Worm (Caenorhabditis elegans) whole organism, young adult: ENCODE data around the gene Y38E10A.24.

ENCODE experiments used
- B0035.1 ChIP-seq: sonication (generic microtip); optimal IDR thresholded peaks from 2 replicates; lab custom pipeline; 2016; ENCODE audit warnings: missing genetic modification characterization, mild to moderate bottlenecking, missing compliant biosample characterization, missing genotype, missing genetic modification reagents
- C06A6.2 ChIP-seq: fragments of 200-800 bp; sonication (Bioruptor generic); conservative IDR thresholded peaks from 2 replicates; pipeline ENCODE4 v1.3.6; 2022; ENCODE audit warnings: missing genetic modification characterization, missing compliant biosample characterization
- D2030.7 ChIP-seq: fragments of 200-800 bp; sonication (Bioruptor generic); IDR thresholded peaks from 2 replicates; pipeline ENCODE4 v1.3.6; 2022; ENCODE audit warnings: missing genetic modification reagents, missing genetic modification characterization, missing compliant biosample characterization
- F10E7.11 ChIP-seq: sonication (generic microtip); optimal IDR thresholded peaks from 2 replicates; lab custom pipeline; 2017; ENCODE audit warnings: mild to moderate bottlenecking, missing genetic modification characterization, moderate library complexity, missing compliant biosample characterization
- F33H1.4 ChIP-seq: fragments of 200-800 bp; sonication (Bioruptor generic); IDR thresholded peaks from 2 replicates; pipeline ENCODE4 v1.3.6; 2022; ENCODE audit warnings: missing genetic modification reagents, missing genetic modification characterization, missing compliant biosample characterization
- F37B4.10 ChIP-seq: fragments of 200-800 bp; sonication (Bioruptor generic); IDR thresholded peaks from 2 replicates; pipeline ENCODE4 v1.3.6; 2022; ENCODE audit warnings: missing genetic modification characterization, missing compliant biosample characterization
- F52B5.7 ChIP-seq: sonication (generic microtip); optimal IDR thresholded peaks from 2 replicates; lab custom pipeline; 2016; ENCODE audit warnings: mild to moderate bottlenecking, missing genetic modification characterization, missing compliant biosample characterization
- F55B11.4 ChIP-seq: sonication (generic microtip); optimal IDR thresholded peaks from 2 replicates; lab custom pipeline; 2016; ENCODE audit warnings: missing compliant biosample characterization, missing genetic modification characterization, borderline replicate concordance; ENCODE audit not compliant: insufficient read depth
- F57C9.4 ChIP-seq: sonication (generic microtip); optimal IDR thresholded peaks from 2 replicates; lab custom pipeline; 2017; ENCODE audit warnings: mild to moderate bottlenecking, missing genetic modification characterization, missing compliant biosample characterization
- K12H6.12 ChIP-seq: fragments of 200-800 bp; sonication (Bioruptor generic); optimal IDR thresholded peaks from 2 replicates; lab custom pipeline; 2018; ENCODE audit warnings: mild to moderate bottlenecking, missing genetic modification characterization, missing compliant biosample characterization
- T07F8.4 ChIP-seq: sonication (generic microtip); optimal IDR thresholded peaks from 2 replicates; lab custom pipeline; 2016; ENCODE audit warnings: mild to moderate bottlenecking, missing genetic modification characterization, moderate library complexity, missing compliant biosample characterization
- Y67H2A.10 ChIP-seq: fragments of 200-800 bp; sonication (Bioruptor generic); conservative IDR thresholded peaks from 2 replicates; pipeline ENCODE4 v1.3.6; 2022; ENCODE audit warnings: missing genetic modification reagents, missing genetic modification characterization, missing compliant biosample characterization
- attf-6 ChIP-seq: fragments of 200-800 bp; sonication (Bioruptor generic); IDR thresholded peaks from 2 replicates; pipeline ENCODE4 v1.3.6; 2022; ENCODE audit warnings: missing genetic modification reagents, missing genetic modification characterization, missing compliant biosample characterization
- bed-1 ChIP-seq: fragments of 200-800 bp; sonication (Bioruptor generic); IDR thresholded peaks from 2 replicates; pipeline ENCODE4 v1.3.6; 2022; ENCODE audit warnings: missing genetic modification reagents, missing genetic modification characterization, missing compliant biosample characterization
- cebp-2 ChIP-seq: fragments of 200-800 bp; sonication (Bioruptor generic); IDR thresholded peaks from 2 replicates; pipeline ENCODE4 v1.3.6; 2022; ENCODE audit warnings: missing genetic modification characterization, missing compliant biosample characterization
- ceh-100 ChIP-seq: fragments of 200-800 bp; sonication (Bioruptor generic); IDR thresholded peaks from 2 replicates; pipeline ENCODE4 v1.3.6; 2022; ENCODE audit warnings: missing genetic modification reagents, missing genetic modification characterization, missing compliant biosample characterization
- ceh-27 ChIP-seq: fragments of 200-800 bp; sonication (Bioruptor generic); optimal IDR thresholded peaks from 2 replicates; lab custom pipeline; 2018; ENCODE audit warnings: mild to moderate bottlenecking, missing genetic modification characterization, moderate library complexity, missing compliant biosample characterization
- ceh-91 ChIP-seq: fragments of 200-800 bp; sonication (Bioruptor generic); IDR thresholded peaks from 2 replicates; pipeline ENCODE4 v1.3.6; 2022; ENCODE audit warnings: missing genetic modification reagents, missing genetic modification characterization, missing compliant biosample characterization
- chd-7 ChIP-seq: sonication (generic microtip); optimal IDR thresholded peaks from 2 replicates; lab custom pipeline; 2016; ENCODE audit warnings: mild to moderate bottlenecking, missing genetic modification characterization, moderate library complexity, missing compliant biosample characterization
- dox-1 ChIP-seq: fragments of 200-800 bp; sonication (Bioruptor generic); IDR thresholded peaks from 2 replicates; pipeline ENCODE4 v1.3.6; 2022; ENCODE audit warnings: missing genetic modification reagents, missing genetic modification characterization, missing compliant biosample characterization
- dpff-1 ChIP-seq: sonication (generic microtip); optimal IDR thresholded peaks from 2 replicates; lab custom pipeline; 2017; ENCODE audit warnings: mild to moderate bottlenecking, missing genetic modification characterization, missing compliant biosample characterization
- dpl-1 ChIP-seq: fragments of 150-350 bp; optimal IDR thresholded peaks from 2 replicates; lab custom pipeline; 2014; ENCODE audit warnings: missing biosample characterization, missing genetic modification reagents, missing genetic modification characterization
- efl-1 ChIP-seq: fragments of 150-350 bp; optimal IDR thresholded peaks from 2 replicates; lab custom pipeline; 2014; ENCODE audit warnings: missing biosample characterization, missing genetic modification reagents, missing genetic modification characterization
- egl-18 ChIP-seq: fragments of 200-800 bp; sonication (Bioruptor generic); IDR thresholded peaks from 2 replicates; pipeline ENCODE4 v1.3.6; 2022; ENCODE audit warnings: missing genetic modification reagents, missing genetic modification characterization, missing compliant biosample characterization
- egl-44 ChIP-seq: fragments of 200-800 bp; sonication (Bioruptor generic); IDR thresholded peaks from 2 replicates; pipeline ENCODE4 v1.3.6; 2022; ENCODE audit warnings: missing genetic modification reagents, missing genetic modification characterization, missing compliant biosample characterization
- ekl-4 ChIP-seq: fragments of 200-800 bp; sonication (Bioruptor generic); IDR thresholded peaks from 2 replicates; pipeline ENCODE4 v1.3.6; 2022; ENCODE audit warnings: missing genetic modification reagents, missing genetic modification characterization, missing compliant biosample characterization
- hlh-12 ChIP-seq: sonication (generic microtip); optimal IDR thresholded peaks from 2 replicates; lab custom pipeline; 2016; ENCODE audit warnings: missing genetic modification characterization, missing compliant biosample characterization
- hmg-1.2 ChIP-seq: fragments of 200-800 bp; sonication (Bioruptor generic); IDR thresholded peaks from 2 replicates; pipeline ENCODE4 v1.3.6; 2022; ENCODE audit warnings: missing genetic modification reagents, missing genetic modification characterization, missing compliant biosample characterization
- hrde-1 ChIP-seq: sonication (generic microtip); optimal IDR thresholded peaks from 2 replicates; lab custom pipeline; 2016; ENCODE audit warnings: missing genetic modification characterization, mild to moderate bottlenecking, missing compliant biosample characterization, moderate library complexity, missing genotype, missing genetic modification reagents, borderline replicate concordance
- hsf-1 ChIP-seq: fragments of 200-800 bp; sonication (Bioruptor generic); IDR thresholded peaks from 2 replicates; pipeline ENCODE4 v1.3.6; 2022; ENCODE audit warnings: missing genetic modification reagents, missing genetic modification characterization, missing compliant biosample characterization
- let-607 ChIP-seq, 2 experiments: fragments of 200-800 bp in 1 of 2; sonication (Bioruptor generic) in 1 of 2; sonication (generic microtip) in 1 of 2; optimal IDR thresholded peaks; 2 replicates each; lab custom pipeline; 2016 to 2018; ENCODE audit warnings: mild to moderate bottlenecking in 2 of 2, missing compliant biosample characterization in 2 of 2, missing genetic modification characterization in 2 of 2, moderate library complexity in 2 of 2, missing genotype in 1 of 2
- lin-26 ChIP-seq: fragments of 200-800 bp; sonication (Bioruptor generic); IDR thresholded peaks from 2 replicates; pipeline ENCODE4 v1.3.6; 2022; ENCODE audit warnings: missing genetic modification reagents, missing genetic modification characterization, missing compliant biosample characterization
- madf-3 ChIP-seq: fragments of 200-800 bp; sonication (Bioruptor generic); IDR thresholded peaks from 2 replicates; pipeline ENCODE4 v1.3.6; 2022; ENCODE audit warnings: missing genetic modification reagents, missing genetic modification characterization, missing compliant biosample characterization
- nhr-27 ChIP-seq: fragments of 200-800 bp; sonication (Bioruptor generic); optimal IDR thresholded peaks from 2 replicates; lab custom pipeline; 2018; ENCODE audit warnings: mild to moderate bottlenecking, missing genetic modification characterization, moderate library complexity, missing compliant biosample characterization
- nhr-80 ChIP-seq: sonication (generic microtip); optimal IDR thresholded peaks from 2 replicates; lab custom pipeline; 2016; ENCODE audit warnings: missing genetic modification characterization, missing compliant biosample characterization
- nhr-90 ChIP-seq: sonication (generic microtip); optimal IDR thresholded peaks from 2 replicates; lab custom pipeline; 2016; ENCODE audit warnings: missing genotype, mild to moderate bottlenecking, missing genetic modification characterization, missing compliant biosample characterization
- rcor-1 ChIP-seq: fragments of 200-800 bp; sonication (Bioruptor generic); IDR thresholded peaks from 2 replicates; pipeline ENCODE4 v1.3.6; 2022; ENCODE audit warnings: missing genetic modification reagents, missing genetic modification characterization, missing compliant biosample characterization
- rec-8 ChIP-seq, 2 experiments: sonication (generic microtip); optimal IDR thresholded peaks; 2 replicates each; lab custom pipeline; 2016; ENCODE audit warnings: mild to moderate bottlenecking in 2 of 2, missing genetic modification characterization in 2 of 2, missing genetic modification reagents in 2 of 2, missing genotype in 2 of 2, missing biosample characterization in 1 of 2, missing compliant biosample characterization in 1 of 2, moderate library complexity in 1 of 2
- repo-1 ChIP-seq: sonication (generic microtip); optimal IDR thresholded peaks from 2 replicates; lab custom pipeline; 2017; ENCODE audit warnings: mild to moderate bottlenecking, missing genetic modification characterization, missing compliant biosample characterization
- snpc-1.1 ChIP-seq: sonication (generic microtip); optimal IDR thresholded peaks from 2 replicates; lab custom pipeline; 2017; ENCODE audit warnings: missing genetic modification characterization, mild to moderate bottlenecking, missing compliant biosample characterization, antibody characterized with exemption, moderate library complexity, missing genotype, missing genetic modification reagents; ENCODE audit not compliant: insufficient read depth
- snpc-3.4 ChIP-seq: sonication (generic microtip); optimal IDR thresholded peaks from 2 replicates; lab custom pipeline; 2017; ENCODE audit warnings: missing genetic modification characterization, mild to moderate bottlenecking, missing compliant biosample characterization, antibody characterized with exemption, moderate library complexity, missing genotype, missing genetic modification reagents
- tbx-9 ChIP-seq: sonication (generic microtip); optimal IDR thresholded peaks from 2 replicates; lab custom pipeline; 2016; ENCODE audit warnings: borderline replicate concordance, missing genetic modification characterization, inconsistent platforms, missing compliant biosample characterization
- zfh-2 ChIP-seq: fragments of 200-800 bp; sonication (Bioruptor generic); conservative IDR thresholded peaks from 2 replicates; pipeline ENCODE4 v1.3.6; 2022; ENCODE audit warnings: missing genetic modification reagents, missing genetic modification characterization, missing compliant biosample characterization
- ztf-3 ChIP-seq: fragments of 200-800 bp; sonication (Bioruptor generic); optimal IDR thresholded peaks from 2 replicates; lab custom pipeline; 2018; ENCODE audit warnings: mild to moderate bottlenecking, missing genetic modification characterization, missing compliant biosample characterization
- ztf-6 ChIP-seq: fragments of 200-800 bp; sonication (Bioruptor generic); IDR thresholded peaks from 2 replicates; pipeline ENCODE4 v1.3.6; 2022; ENCODE audit warnings: missing genetic modification reagents, missing genetic modification characterization, missing compliant biosample characterization

Gene Y38E10A.24

ce11 chrII:12677975-12678866 is 614 bp upstream of the Y38E10A.24 start (continued):
- TF ChIP-seq F10E7.11 (no peak), T07F8.4 (tag; lab: Kevin White, UChicago) (peak; percentile 53), nhr-27 (peak; percentile 63), dpl-1 (GFP tag; lab: Kevin White, UChicago) (peak; percentile 15), ceh-100 (GFP tag; lab: Robert Waterston, UW) (peak; percentile 55), F57C9.4 (tag; lab: Kevin White, UChicago) (no peak), ztf-6 (GFP tag; lab: Robert Waterston, UW) (0 out of 2 replicates have a peak, but pooled peaks have one; percentile 6), F33H1.4 (GFP tag; lab: Robert Waterston, UW) (peak; percentile 68), attf-6 (GFP tag; lab: Robert Waterston, UW) (0 out of 2 replicates have a peak, but pooled peaks have one; percentile 28), lin-26 (peak; percentile 92), C06A6.2 (GFP tag; lab: Robert Waterston, UW) (no peak), let-607 (tag; optimal IDR thresholded peaks at IDR 0.05; lab: Kevin White, UChicago) (peak; percentile 40 to 73), K12H6.12 (tag; lab: Kevin White, UChicago) (peak; percentile 72), F55B11.4 (tag; lab: Kevin White, UChicago) (no peak), cebp-2 (GFP tag; lab: Robert Waterston, UW) (peak; percentile 78; the same call in 1 of the 2 replicates), hrde-1 (tag; lab: Kevin White, UChicago) (peak; percentile 52), D2030.7 (peak; percentile 73), hlh-12 (tag; lab: Kevin White, UChicago) (no peak), zfh-2 (GFP tag; lab: Robert Waterston, UW) (no peak), ceh-91 (GFP tag; lab: Robert Waterston, UW) (peak; percentile 56; the same call in 1 of the 2 replicates), madf-3 (GFP tag; lab: Robert Waterston, UW) (no peak), bed-1 (GFP tag; lab: Robert Waterston, UW) (no peak), repo-1 (tag; lab: Kevin White, UChicago) (peak; percentile 12), ztf-3 (peak; percentile 78), ceh-27 (GFP tag; lab: Kevin White, UChicago) (peak; percentile 91), tbx-9 (tag; lab: Kevin White, UChicago) (no peak), hsf-1 (peak; percentile 97), nhr-90 (peak; percentile 76), snpc-1.1 (tag; lab: Kevin White, UChicago) (peak; percentile 21), F52B5.7 (tag; lab: Kevin White, UChicago) (no peak), F37B4.10 (GFP tag; lab: Robert Waterston, UW) (0 out of 2 replicates have a peak, but pooled peaks have one; percentile 25), ekl-4 (GFP tag; lab: Robert Waterston, UW) (peak; percentile 50; the same call in 1 of the 2 replicates), egl-44 (GFP tag; lab: Robert Waterston, UW) (no peak), hmg-1.2 (GFP tag; lab: Robert Waterston, UW) (peak; percentile 44; the same call in 1 of the 2 replicates), dpff-1 (no peak), chd-7 (tag; lab: Kevin White, UChicago) (no peak), egl-18 (no peak), Y67H2A.10 (GFP tag; lab: Robert Waterston, UW) (no peak; the same call in 1 of the 2 replicates), rcor-1 (GFP tag; lab: Robert Waterston, UW) (peak; percentile 56), dox-1 (peak; percentile 87), rec-8 (tag; optimal IDR thresholded peaks at IDR 0.05; lab: Kevin White, UChicago) (peak; percentile 82 to 85), nhr-80 (tag; lab: Kevin White, UChicago) (peak; percentile 3), B0035.1 (tag; lab: Kevin White, UChicago) (peak; percentile 23), efl-1 (GFP tag; lab: Kevin White, UChicago) (peak; percentile 39), snpc-3.4 (tag; lab: Kevin White, UChicago) (peak; percentile 66)
